Worm (Caenorhabditis elegans): ENCODE measurements around the gene ppfr-4.

Gene ppfr-4

ce11 chrIII:2619559-2619958, at the start of gene ppfr-4:
Gene ppfr-4, plus strand, starts transcription at chrIII:2619936.
- TF ChIP-seq T22C8.4 (GFP tag; IDR thresholded peaks at IDR 0.05) (no peak), ref-1 (GFP tag; conservative IDR thresholded peaks at IDR 0.05) (no peak), cog-1 (tag; optimal IDR thresholded peaks at IDR 0.05) (no peak), ztf-23 (GFP tag; IDR thresholded peaks at IDR 0.05) (no peak), klf-2 (GFP tag; conservative IDR thresholded peaks at IDR 0.05) (no peak), tab-1 (GFP tag; IDR thresholded peaks at IDR 0.05) (no peak), flt-1 (GFP tag; IDR thresholded peaks at IDR 0.05) (no peak), med-1 (GFP tag; optimal IDR thresholded peaks at IDR 0.05; ENCODE audit: insufficient read depth) (no peak), ztf-29 (GFP tag; IDR thresholded peaks at IDR 0.05) (no peak)

- TF ChIP-seq ztf-29 (GFP tag; IDR thresholded peaks at IDR 0.05) (no peak), med-1 (GFP tag; optimal IDR thresholded peaks at IDR 0.05; ENCODE audit: insufficient read depth) (no peak), T22C8.4 (GFP tag; IDR thresholded peaks at IDR 0.05) (no peak), klf-2 (GFP tag; conservative IDR thresholded peaks at IDR 0.05) (no peak), ref-1 (GFP tag; conservative IDR thresholded peaks at IDR 0.05) (no peak)
Observed at ce11 chrIII:2571447-2571846, 48.3 kb upstream of the ppfr-4 start, which contains the start of gene Y54F10AR.2. Gene Y54F10AR.2, minus strand, starts transcription at chrIII:2571547.

- TF ChIP-seq tab-1 (GFP tag; IDR thresholded peaks at IDR 0.05) (no peak), T22C8.4 (GFP tag; IDR thresholded peaks at IDR 0.05) (no peak), med-1 (GFP tag; optimal IDR thresholded peaks at IDR 0.05; ENCODE audit: insufficient read depth) (no peak), flt-1 (GFP tag; IDR thresholded peaks at IDR 0.05) (no peak), cog-1 (tag; optimal IDR thresholded peaks at IDR 0.05) (no peak), ref-1 (GFP tag; conservative IDR thresholded peaks at IDR 0.05) (no peak), ztf-23 (GFP tag; IDR thresholded peaks at IDR 0.05) (no peak), ztf-29 (GFP tag; IDR thresholded peaks at IDR 0.05) (no peak), klf-2 (GFP tag; conservative IDR thresholded peaks at IDR 0.05) (no peak)
Observed at ce11 chrIII:2572421-2572820, 47.3 kb upstream of the ppfr-4 start.

- TF ChIP-seq ztf-23 (GFP tag; IDR thresholded peaks at IDR 0.05) (no peak), klf-2 (GFP tag; conservative IDR thresholded peaks at IDR 0.05) (no peak), T22C8.4 (GFP tag; IDR thresholded peaks at IDR 0.05) (no peak), flt-1 (GFP tag; IDR thresholded peaks at IDR 0.05) (no peak), ref-1 (GFP tag; conservative IDR thresholded peaks at IDR 0.05) (no peak), tab-1 (GFP tag; IDR thresholded peaks at IDR 0.05) (no peak)
Observed at ce11 chrIII:2575635-2576164, 44.0 kb upstream of the ppfr-4 start, which contains the start of gene Y54F10AR.1. Gene Y54F10AR.1, minus strand, starts transcription at chrIII:2575685.

DNA sequence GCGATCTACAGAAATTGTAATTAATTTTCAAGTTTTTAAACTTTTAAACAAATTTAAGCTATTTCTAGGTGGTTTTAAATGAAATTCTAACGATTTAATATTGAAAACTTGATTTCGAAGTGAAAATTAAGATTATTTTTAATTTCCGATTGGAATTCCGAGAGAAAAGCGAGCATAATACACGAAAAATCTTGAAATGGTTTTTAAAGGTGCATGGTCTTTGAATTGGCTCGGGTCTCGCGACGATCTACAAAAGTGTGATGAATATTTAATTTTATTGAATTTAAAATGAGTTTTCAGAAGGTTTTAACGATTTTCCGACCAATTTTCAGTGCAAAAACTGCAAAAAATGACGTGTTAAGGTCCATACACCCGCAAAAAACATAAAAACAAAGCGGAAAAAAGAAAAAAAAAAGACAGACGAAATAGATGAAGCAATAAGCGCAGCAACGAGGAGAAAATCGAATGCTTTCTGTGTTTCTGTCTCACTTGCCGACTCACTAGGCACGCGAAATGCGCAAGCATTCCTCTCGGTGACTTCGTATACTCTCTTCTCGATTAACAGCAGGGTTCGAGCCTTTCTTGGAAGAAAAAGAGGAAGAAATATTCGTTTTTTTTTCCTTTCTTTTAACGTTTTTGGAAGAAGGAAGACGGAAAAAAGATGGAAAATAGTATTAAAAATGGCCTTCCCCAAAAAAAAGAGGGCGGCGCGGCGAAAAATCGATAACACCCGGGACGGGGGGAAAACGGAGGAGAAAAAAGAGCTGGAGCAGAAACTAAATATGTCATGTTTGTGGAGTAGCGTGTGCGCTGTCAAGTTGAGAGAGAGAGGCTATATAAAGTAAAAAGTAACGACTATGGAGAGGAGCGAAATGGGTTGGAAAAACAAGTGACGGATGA, 43.1 kb upstream of the ppfr-4 start:
- 0 out of 2 replicates have a peak, but pooled peaks have one; percentile 58 for TF ChIP-seq ztf-23 (GFP tag; IDR thresholded peaks at IDR 0.05)
- peak; percentile 63; the same call in 1 of the 2 replicates for TF ChIP-seq tab-1 (GFP tag; IDR thresholded peaks at IDR 0.05)
- peak; percentile 52; the same call in 1 of the 2 replicates for TF ChIP-seq flt-1 (GFP tag; IDR thresholded peaks at IDR 0.05)
- peak; percentile 78 for TF ChIP-seq T22C8.4 (GFP tag; IDR thresholded peaks at IDR 0.05)
- peak; percentile 34 for TF ChIP-seq cog-1 (tag; optimal IDR thresholded peaks at IDR 0.05)
- TF ChIP-seq ref-1 (GFP tag; conservative IDR thresholded peaks at IDR 0.05) = no peak
- no peak for TF ChIP-seq med-1 (GFP tag; optimal IDR thresholded peaks at IDR 0.05; ENCODE audit: insufficient read depth)
- TF ChIP-seq ztf-29 (GFP tag; IDR thresholded peaks at IDR 0.05) = no peak
- no peak for TF ChIP-seq klf-2 (GFP tag; conservative IDR thresholded peaks at IDR 0.05)

ce11 chrIII:2577982-2578381, 41.8 kb upstream of the ppfr-4 start:
- TF ChIP-seq klf-2 (GFP tag; conservative IDR thresholded peaks at IDR 0.05) (no peak), flt-1 (GFP tag; IDR thresholded peaks at IDR 0.05) (no peak), med-1 (GFP tag; optimal IDR thresholded peaks at IDR 0.05; ENCODE audit: insufficient read depth) (no peak), ztf-23 (GFP tag; IDR thresholded peaks at IDR 0.05) (no peak), tab-1 (GFP tag; IDR thresholded peaks at IDR 0.05) (no peak), ref-1 (GFP tag; conservative IDR thresholded peaks at IDR 0.05) (no peak), cog-1 (tag; optimal IDR thresholded peaks at IDR 0.05) (no peak), T22C8.4 (GFP tag; IDR thresholded peaks at IDR 0.05) (no peak), ztf-29 (GFP tag; IDR thresholded peaks at IDR 0.05) (no peak)

DNA sequence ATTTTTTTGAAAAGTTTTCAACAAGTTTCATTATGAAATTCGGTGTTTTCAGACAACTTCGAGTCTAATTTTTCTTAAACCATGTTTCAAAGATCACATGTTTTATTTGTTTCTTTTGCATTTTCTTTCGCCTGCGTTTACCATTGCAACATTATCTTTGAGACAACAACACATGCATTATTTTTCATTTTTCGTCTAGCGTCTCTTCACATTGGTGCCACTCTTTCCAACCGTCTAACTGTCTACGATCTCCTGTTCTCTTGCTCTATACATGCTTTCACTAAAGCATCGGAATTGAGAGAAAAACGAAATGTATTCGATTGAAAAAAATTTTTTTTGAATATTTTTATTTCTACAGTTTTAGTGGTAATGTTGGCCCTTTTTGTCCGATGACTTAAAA, 41.2 kb upstream of the ppfr-4 start:
- TF ChIP-seq cog-1 (tag; optimal IDR thresholded peaks at IDR 0.05) (peak; percentile 40), ref-1 (GFP tag; conservative IDR thresholded peaks at IDR 0.05) (no peak)

DNA sequence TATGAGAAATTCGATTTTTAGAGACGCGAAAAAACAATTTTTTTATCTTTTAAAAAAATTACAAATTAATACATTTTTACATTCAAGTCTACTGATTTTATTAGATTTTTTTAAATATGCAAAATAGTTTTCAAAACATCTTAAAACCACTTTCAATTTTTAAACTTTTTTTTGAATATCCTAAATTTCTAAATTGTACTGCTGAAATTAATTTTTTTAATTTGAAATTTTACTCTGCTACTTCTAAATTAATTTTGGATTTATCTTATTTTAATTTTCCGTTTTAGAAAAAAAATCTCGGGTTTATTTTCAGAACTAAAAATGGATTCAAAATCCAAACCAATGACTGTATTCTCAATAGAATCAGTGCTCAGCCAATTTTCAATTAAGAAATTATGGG, 40.7 kb upstream of the ppfr-4 start, which contains the start of gene Y71H2B.8:
Gene Y71H2B.8, plus strand, starts transcription at position 301 of the 400 bp plus-strand sequence.
- TF ChIP-seq med-1 (GFP tag; optimal IDR thresholded peaks at IDR 0.05; ENCODE audit: insufficient read depth) = no peak
- no peak for TF ChIP-seq ref-1 (GFP tag; conservative IDR thresholded peaks at IDR 0.05)
- TF ChIP-seq ztf-23 (GFP tag; IDR thresholded peaks at IDR 0.05) = no peak
- no peak for TF ChIP-seq flt-1 (GFP tag; IDR thresholded peaks at IDR 0.05)
- TF ChIP-seq ztf-29 (GFP tag; IDR thresholded peaks at IDR 0.05) = no peak
- TF ChIP-seq T22C8.4 (GFP tag; IDR thresholded peaks at IDR 0.05) = no peak
- no peak for TF ChIP-seq klf-2 (GFP tag; conservative IDR thresholded peaks at IDR 0.05)
- no peak for TF ChIP-seq tab-1 (GFP tag; IDR thresholded peaks at IDR 0.05)
- no peak for TF ChIP-seq cog-1 (tag; optimal IDR thresholded peaks at IDR 0.05)

- TF ChIP-seq ztf-29 (GFP tag; IDR thresholded peaks at IDR 0.05) = 0 out of 2 replicates have a peak, but pooled peaks have one; percentile 34
Observed at ce11 chrIII:2583302-2583701, 36.4 kb upstream of the ppfr-4 start.

DNA sequence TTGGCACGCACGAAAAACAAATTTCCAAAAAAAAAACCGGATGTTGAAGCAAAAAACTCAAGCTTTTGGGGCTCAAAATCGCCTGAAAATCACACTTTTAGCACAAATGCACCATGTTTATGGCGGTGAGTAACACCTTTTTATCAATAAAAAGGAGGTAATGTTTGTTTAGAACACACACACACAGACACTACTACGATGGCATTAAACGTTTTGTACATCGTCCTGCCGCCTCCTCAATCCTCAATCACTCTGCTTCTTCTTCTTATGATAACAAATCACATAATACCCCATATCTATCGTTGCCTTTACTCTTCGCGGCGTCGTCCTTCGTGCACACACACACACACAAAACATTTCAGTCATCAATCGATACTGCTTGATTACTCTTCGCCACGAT, 33.5 kb upstream of the ppfr-4 start, which contains the start of gene gpa-17:
Gene gpa-17, plus strand, starts transcription at position 363 of the 400 bp plus-strand sequence.
- TF ChIP-seq T22C8.4 (GFP tag; IDR thresholded peaks at IDR 0.05) (no peak), med-1 (GFP tag; optimal IDR thresholded peaks at IDR 0.05; ENCODE audit: insufficient read depth) (no peak), cog-1 (tag; optimal IDR thresholded peaks at IDR 0.05) (no peak), ztf-23 (GFP tag; IDR thresholded peaks at IDR 0.05) (no peak), klf-2 (GFP tag; conservative IDR thresholded peaks at IDR 0.05) (no peak), tab-1 (GFP tag; IDR thresholded peaks at IDR 0.05) (no peak), flt-1 (GFP tag; IDR thresholded peaks at IDR 0.05) (no peak), ref-1 (GFP tag; conservative IDR thresholded peaks at IDR 0.05) (no peak), ztf-29 (GFP tag; IDR thresholded peaks at IDR 0.05) (no peak)

All from whole organism, midembryonic.